Fruit fly (Drosophila melanogaster) whole organism, adult: ENCODE data around the gene CG31752.

Source experiments
- CG11617 ChIP-seq: fragments of 200-800 bp; sonication (Bioruptor generic); optimal IDR thresholded peaks from 2 replicates; lab custom pipeline; 2017; ENCODE audit warnings: mild to moderate bottlenecking, missing biosample characterization, missing genetic modification reagents, missing genetic modification characterization
- CG12768 ChIP-seq: fragments of 200-800 bp; sonication (Bioruptor generic); optimal IDR thresholded peaks from 2 replicates; lab custom pipeline; 2017; ENCODE audit warnings: missing biosample characterization, missing genetic modification characterization, mild to moderate bottlenecking, moderate library complexity, missing genetic modification reagents
- CG14711 ChIP-seq: fragments of 200-800 bp; sonication (Bioruptor generic); optimal IDR thresholded peaks from 2 replicates; lab custom pipeline; 2018; ENCODE audit warnings: missing biosample characterization, mild to moderate bottlenecking, missing genetic modification characterization, moderate library complexity
- CG1620 ChIP-seq: fragments of 200-800 bp; sonication (Bioruptor generic); optimal IDR thresholded peaks from 2 replicates; lab custom pipeline; 2016; ENCODE audit warnings: missing biosample characterization, missing genetic modification characterization
- CG33017 ChIP-seq: fragments of 200-800 bp; sonication (Bioruptor generic); optimal IDR thresholded peaks from 2 replicates; lab custom pipeline; 2018; ENCODE audit warnings: missing biosample characterization, mild to moderate bottlenecking, missing genetic modification characterization, moderate library complexity
- CG5204 ChIP-seq: fragments of 200-800 bp; sonication (Bioruptor generic); optimal IDR thresholded peaks from 2 replicates; lab custom pipeline; 2016; ENCODE audit warnings: missing biosample characterization, missing genetic modification characterization
- CG7045 ChIP-seq: fragments of 200-800 bp; sonication (Bioruptor generic); optimal IDR thresholded peaks from 2 replicates; lab custom pipeline; 2017; ENCODE audit warnings: missing biosample characterization, mild to moderate bottlenecking, missing genetic modification characterization
- CG7101 ChIP-seq: fragments of 200-800 bp; sonication (Bioruptor generic); optimal IDR thresholded peaks from 2 replicates; lab custom pipeline; 2018; ENCODE audit warnings: missing biosample characterization, mild to moderate bottlenecking, missing genetic modification characterization, moderate library complexity
- Clk ChIP-seq: fragments of 200-800 bp; sonication (Bioruptor generic); optimal IDR thresholded peaks from 2 replicates; lab custom pipeline; 2017; ENCODE audit warnings: missing biosample characterization, missing genetic modification characterization
- Crg-1 ChIP-seq: fragments of 200-800 bp; sonication (Bioruptor generic); optimal IDR thresholded peaks from 2 replicates; lab custom pipeline; 2016; ENCODE audit warnings: missing biosample characterization, missing genetic modification characterization
- Hr96 ChIP-seq: fragments of 200-800 bp; sonication (Bioruptor generic); optimal IDR thresholded peaks from 2 replicates; lab custom pipeline; 2016; ENCODE audit warnings: missing biosample characterization, missing genetic modification characterization
- Mnt ChIP-seq: fragments of 200-800 bp; sonication (Bioruptor generic); optimal IDR thresholded peaks from 2 replicates; lab custom pipeline; 2016; ENCODE audit warnings: missing biosample characterization, mild to moderate bottlenecking, missing genetic modification characterization
- bab1 ChIP-seq: fragments of 200-800 bp; sonication (Bioruptor generic); optimal IDR thresholded peaks from 3 replicates; lab custom pipeline; 2019; ENCODE audit warnings: missing biosample characterization, mild to moderate bottlenecking, missing genetic modification characterization, moderate library complexity
- cic ChIP-seq: fragments of 200-800 bp; sonication (Bioruptor generic); optimal IDR thresholded peaks from 2 replicates; lab custom pipeline; 2017; ENCODE audit warnings: missing biosample characterization, mild to moderate bottlenecking, missing genetic modification characterization, moderate library complexity
- cnc ChIP-seq, 2 experiments: fragments of >200 bp; optimal IDR thresholded peaks; 2 replicates each; lab custom pipeline; 2017
- kay ChIP-seq: fragments of 200-800 bp; sonication (Bioruptor generic); peaks from one replicate; lab custom pipeline; 2016; ENCODE audit warnings: missing biosample characterization, missing genetic modification characterization, borderline replicate concordance
- ovo ChIP-seq: fragments of 200-800 bp; sonication (Bioruptor generic); optimal IDR thresholded peaks from 2 replicates; lab custom pipeline; 2016; ENCODE audit warnings: missing biosample characterization, missing genetic modification characterization
- pad ChIP-seq: fragments of 200-800 bp; sonication (Bioruptor generic); optimal IDR thresholded peaks from 3 replicates; lab custom pipeline; 2017; ENCODE audit warnings: missing biosample characterization, missing genetic modification characterization, mild to moderate bottlenecking, moderate library complexity, missing genetic modification reagents
- tj ChIP-seq: fragments of 200-800 bp; sonication (Bioruptor generic); optimal IDR thresholded peaks from 3 replicates; lab custom pipeline; 2017; ENCODE audit warnings: missing biosample characterization, mild to moderate bottlenecking, missing genetic modification characterization, moderate library complexity
- toe ChIP-seq: fragments of 200-800 bp; sonication (Bioruptor generic); optimal IDR thresholded peaks from 2 replicates; lab custom pipeline; 2016; ENCODE audit warnings: missing biosample characterization, missing genetic modification characterization

The CG31752 gene

dm6 chr2L:18819044-18819443 lies 22.1 kb downstream of the CG31752 start, which contains the start of gene Ugt36F1:
TSS of gene Ugt36F1 (plus strand) at chr2L:18819344.
- TF ChIP-seq CG7101 (tag; lab: Kevin White, UChicago) (no peak), kay (GFP tag; lab: Kevin White, UChicago) (no peak), bab1 (GFP tag; lab: Kevin White, UChicago) (no peak), CG14711 (tag; lab: Kevin White, UChicago) (no peak), Crg-1 (no peak), CG12768 (no peak), cnc (optimal IDR thresholded peaks at IDR 0.05; lab: Kevin White, UChicago) (no peak), CG33017 (no peak), tj (GFP tag; lab: Kevin White, UChicago) (no peak), CG1620 (GFP tag; lab: Kevin White, UChicago) (no peak), CG7045 (no peak), cic (GFP tag; lab: Kevin White, UChicago) (no peak), toe (GFP tag; lab: Kevin White, UChicago) (no peak), ovo (no peak), pad (GFP tag; lab: Kevin White, UChicago) (no peak), Hr96 (no peak)

dm6 chr2L:18818397-18818796 lies 22.7 kb downstream of the CG31752 start:
- TF ChIP-seq bab1 (GFP tag; lab: Kevin White, UChicago) (no peak), CG12768 (no peak), CG1620 (GFP tag; lab: Kevin White, UChicago) (no peak), CG7101 (tag; lab: Kevin White, UChicago) (no peak), CG7045 (no peak), pad (GFP tag; lab: Kevin White, UChicago) (no peak), cic (GFP tag; lab: Kevin White, UChicago) (no peak), cnc (optimal IDR thresholded peaks at IDR 0.05; lab: Kevin White, UChicago) (no peak), CG14711 (tag; lab: Kevin White, UChicago) (no peak), CG33017 (no peak)

- TF ChIP-seq CG7045 (no peak), Mnt (no peak), cnc (optimal IDR thresholded peaks at IDR 0.05; lab: Kevin White, UChicago) (no peak), cic (GFP tag; lab: Kevin White, UChicago) (no peak), toe (GFP tag; lab: Kevin White, UChicago) (no peak), kay (GFP tag; lab: Kevin White, UChicago) (no peak), tj (GFP tag; lab: Kevin White, UChicago) (no peak), CG14711 (tag; lab: Kevin White, UChicago) (no peak), CG7101 (tag; lab: Kevin White, UChicago) (no peak), Hr96 (no peak), ovo (no peak), CG5204 (GFP tag; lab: Kevin White, UChicago) (no peak), CG33017 (no peak), CG1620 (GFP tag; lab: Kevin White, UChicago) (no peak), bab1 (GFP tag; lab: Kevin White, UChicago) (no peak), Crg-1 (no peak), pad (GFP tag; lab: Kevin White, UChicago) (no peak), Clk (GFP tag; lab: Kevin White, UChicago) (no peak), CG11617 (GFP tag; lab: Kevin White, UChicago) (no peak), CG12768 (no peak)
Measured at dm6 chr2L:18815194-18815593, 25.9 kb downstream of the CG31752 start.

- TF ChIP-seq Hr96 (no peak), toe (GFP tag; lab: Kevin White, UChicago) (no peak), pad (GFP tag; lab: Kevin White, UChicago) (no peak), CG7045 (no peak), CG5204 (GFP tag; lab: Kevin White, UChicago) (no peak), ovo (no peak), CG11617 (GFP tag; lab: Kevin White, UChicago) (no peak), CG33017 (no peak), Mnt (no peak), cic (GFP tag; lab: Kevin White, UChicago) (no peak), tj (GFP tag; lab: Kevin White, UChicago) (no peak), CG7101 (tag; lab: Kevin White, UChicago) (no peak), Crg-1 (no peak), bab1 (GFP tag; lab: Kevin White, UChicago) (no peak), CG12768 (no peak), CG1620 (GFP tag; lab: Kevin White, UChicago) (no peak), Clk (GFP tag; lab: Kevin White, UChicago) (no peak), CG14711 (tag; lab: Kevin White, UChicago) (no peak), cnc (optimal IDR thresholded peaks at IDR 0.05; lab: Kevin White, UChicago) (no peak)
Measured at dm6 chr2L:18812755-18813154, 28.4 kb downstream of the CG31752 start.

dm6 chr2L:18812348-18812747 lies 28.8 kb downstream of the CG31752 start, which contains the start of the genes CG17325 and CG42305:
TSS of gene CG17325 (plus strand) at chr2L:18812648.
TSS of gene CG42305 (plus strand) at chr2L:18812648.
- TF ChIP-seq CG11617 (GFP tag; lab: Kevin White, UChicago) (no peak), CG33017 (no peak), CG7045 (no peak), cnc (optimal IDR thresholded peaks at IDR 0.05; lab: Kevin White, UChicago) (no peak), CG7101 (tag; lab: Kevin White, UChicago) (no peak), Clk (GFP tag; lab: Kevin White, UChicago) (no peak), CG14711 (tag; lab: Kevin White, UChicago) (no peak), cic (GFP tag; lab: Kevin White, UChicago) (no peak), toe (GFP tag; lab: Kevin White, UChicago) (no peak), Crg-1 (no peak), CG12768 (no peak)

- TF ChIP-seq CG14711 (tag; lab: Kevin White, UChicago): no peak
- TF ChIP-seq pad (GFP tag; lab: Kevin White, UChicago): no peak
- no peak for TF ChIP-seq Clk (GFP tag; lab: Kevin White, UChicago)
- no peak for TF ChIP-seq bab1 (GFP tag; lab: Kevin White, UChicago)
- no peak for TF ChIP-seq CG33017
- no peak for TF ChIP-seq Hr96
- TF ChIP-seq CG5204 (GFP tag; lab: Kevin White, UChicago): no peak
- no peak for TF ChIP-seq CG11617 (GFP tag; lab: Kevin White, UChicago)
- TF ChIP-seq kay (GFP tag; lab: Kevin White, UChicago): no peak
- no peak for TF ChIP-seq CG7045
- TF ChIP-seq CG12768: no peak
- TF ChIP-seq CG1620 (GFP tag; lab: Kevin White, UChicago): no peak
Measured at dm6 chr2L:18810960-18811642, 30.0 kb downstream of the CG31752 start, which contains the start of the genes CG10570 and CG42502. TSS of gene CG10570 (minus strand) at chr2L:18811252. TSS of gene CG42502 (minus strand) at chr2L:18811252.
